Fruit fly (Drosophila melanogaster) whole organism, embryonic: ENCODE results near the gene RPA3.
A peak's percentile ranks its signal among the peaks of the same experiment; 100 is the strongest.

Experiments
- CG10462 ChIP-seq: fragments of 200-800 bp; sonication (Bioruptor generic); optimal IDR thresholded peaks from 2 replicates; lab custom pipeline; 2016; ENCODE audit warnings: missing biosample characterization, missing genetic modification characterization
- CG12769 ChIP-seq: fragments of 200-800 bp; sonication (Bioruptor generic); optimal IDR thresholded peaks from 2 replicates; lab custom pipeline; 2019; ENCODE audit warnings: missing biosample characterization, mild to moderate bottlenecking, missing genetic modification characterization, moderate library complexity
- CG13296 ChIP-seq: fragments of 200-800 bp; sonication (Bioruptor generic); optimal IDR thresholded peaks from 3 replicates; lab custom pipeline; 2018; ENCODE audit warnings: missing biosample characterization, mild to moderate bottlenecking, missing genetic modification characterization
- CG13624 ChIP-seq: fragments of 200-800 bp; sonication (Bioruptor generic); optimal IDR thresholded peaks from 2 replicates; lab custom pipeline; 2016; ENCODE audit warnings: missing biosample characterization, missing genetic modification characterization
- CG13894 ChIP-seq: fragments of 200-800 bp; sonication (Bioruptor generic); optimal IDR thresholded peaks from 3 replicates; lab custom pipeline; 2018; ENCODE audit warnings: missing biosample characterization, mild to moderate bottlenecking, missing genetic modification characterization, moderate library complexity
- CG17186 ChIP-seq: fragments of 200-800 bp; sonication (Bioruptor generic); optimal IDR thresholded peaks from 3 replicates; lab custom pipeline; 2017; ENCODE audit warnings: missing biosample characterization, missing genetic modification reagents, missing genetic modification characterization
- CG17385 ChIP-seq: fragments of 200-800 bp; sonication (Bioruptor generic); optimal IDR thresholded peaks from 3 replicates; lab custom pipeline; 2018; ENCODE audit warnings: missing biosample characterization, mild to moderate bottlenecking, missing genetic modification characterization
- CG17568 ChIP-seq: fragments of 200-800 bp; sonication (Bioruptor generic); optimal IDR thresholded peaks from 2 replicates; lab custom pipeline; 2018; ENCODE audit warnings: missing biosample characterization, mild to moderate bottlenecking, missing genetic modification characterization, moderate library complexity
- CG17912 ChIP-seq: fragments of 200-800 bp; sonication (Bioruptor generic); optimal IDR thresholded peaks from 2 replicates; lab custom pipeline; 2018; ENCODE audit warnings: missing biosample characterization, mild to moderate bottlenecking, missing genetic modification characterization
- CG1832 ChIP-seq: fragments of 200-800 bp; sonication (Bioruptor generic); optimal IDR thresholded peaks from 2 replicates; lab custom pipeline; 2017; ENCODE audit warnings: missing biosample characterization, mild to moderate bottlenecking, missing genetic modification characterization, inconsistent platforms
- CG2116 ChIP-seq: fragments of 200-800 bp; sonication (Bioruptor generic); optimal IDR thresholded peaks from 3 replicates; lab custom pipeline; 2018; ENCODE audit warnings: missing biosample characterization, mild to moderate bottlenecking, missing genetic modification characterization
- CG2129 ChIP-seq: fragments of 200-800 bp; sonication (Bioruptor generic); IDR thresholded peaks from 2 replicates; pipeline ENCODE4 v1.3.6; 2022; ENCODE audit warnings: missing biosample characterization, missing genetic modification characterization; ENCODE audit not compliant: partially characterized antibody
- CG3065 ChIP-seq: fragments of 200-800 bp; sonication (Bioruptor generic); optimal IDR thresholded peaks from 2 replicates; lab custom pipeline; 2016; ENCODE audit warnings: missing biosample characterization, missing genetic modification characterization
- CG32532 ChIP-seq: fragments of 200-800 bp; sonication (Bioruptor generic); IDR thresholded peaks from 2 replicates; pipeline ENCODE4 v1.3.6; 2022; ENCODE audit warnings: missing biosample characterization, missing genetic modification characterization
- CG3281 ChIP-seq: fragments of 200-800 bp; sonication (Bioruptor generic); optimal IDR thresholded peaks from 3 replicates; lab custom pipeline; 2017; ENCODE audit warnings: missing biosample characterization, mild to moderate bottlenecking, missing genetic modification characterization
- CG43689 ChIP-seq: fragments of 200-800 bp; sonication (Bioruptor generic); IDR thresholded peaks from 2 replicates; pipeline ENCODE4 v1.3.6; 2022; ENCODE audit warnings: missing biosample characterization, missing genetic modification characterization
- CG7271 ChIP-seq: fragments of 200-800 bp; sonication (Bioruptor generic); optimal IDR thresholded peaks from 2 replicates; lab custom pipeline; 2018; ENCODE audit warnings: missing biosample characterization, mild to moderate bottlenecking, missing genetic modification characterization, moderate library complexity
- CG9727 ChIP-seq: fragments of 200-800 bp; sonication (Bioruptor generic); optimal IDR thresholded peaks from 3 replicates; lab custom pipeline; 2017; ENCODE audit warnings: missing biosample characterization, mild to moderate bottlenecking, missing genetic modification characterization
- Dll ChIP-seq: fragments of 200-800 bp; sonication (Bioruptor generic); IDR thresholded peaks from 4 replicates; pipeline ENCODE4 v1.3.6; 2022; ENCODE audit warnings: missing biosample characterization, missing genetic modification characterization; ENCODE audit not compliant: partially characterized antibody
- Dp ChIP-seq: fragments of 200-800 bp; sonication (Bioruptor generic); optimal IDR thresholded peaks from 2 replicates; lab custom pipeline; 2018; ENCODE audit warnings: missing biosample characterization, mild to moderate bottlenecking, missing genetic modification characterization, moderate library complexity
- Dref ChIP-seq: fragments of 200-800 bp; sonication (Bioruptor generic); IDR thresholded peaks from 2 replicates; pipeline ENCODE4 v1.3.6; 2022; ENCODE audit warnings: missing biosample characterization, missing genetic modification characterization
- E2f2 ChIP-seq: fragments of 200-800 bp; sonication (Bioruptor generic); IDR thresholded peaks from 2 replicates; pipeline ENCODE4 v1.3.6; 2022; ENCODE audit warnings: missing biosample characterization, missing genetic modification characterization
- H2.0 ChIP-seq: fragments of 200-800 bp; sonication (Bioruptor generic); IDR thresholded peaks from 2 replicates; pipeline ENCODE4 v1.3.6; 2022; ENCODE audit warnings: missing biosample characterization, missing genetic modification characterization
- HLH4C ChIP-seq: fragments of 200-800 bp; sonication (Bioruptor generic); IDR thresholded peaks from 3 replicates; pipeline ENCODE4 v1.3.6; 2022; ENCODE audit warnings: missing biosample characterization, missing genetic modification characterization; ENCODE audit not compliant: partially characterized antibody
- HmgZ ChIP-seq: fragments of 200-800 bp; sonication (Bioruptor generic); optimal IDR thresholded peaks from 2 replicates; lab custom pipeline; 2018; ENCODE audit warnings: missing biosample characterization, mild to moderate bottlenecking, missing genetic modification characterization
- NFAT ChIP-seq: fragments of 200-800 bp; sonication (Bioruptor generic); IDR thresholded peaks from 2 replicates; pipeline ENCODE4 v1.3.6; 2022; ENCODE audit warnings: missing biosample characterization, missing genetic modification characterization
- Nf-YB ChIP-seq: fragments of 200-800 bp; sonication (Bioruptor generic); optimal IDR thresholded peaks from 3 replicates; lab custom pipeline; 2019; ENCODE audit warnings: missing biosample characterization, mild to moderate bottlenecking, missing genetic modification characterization, moderate library complexity
- Ravus ChIP-seq: fragments of 200-800 bp; sonication (Bioruptor generic); IDR thresholded peaks from 2 replicates; pipeline ENCODE4 v1.3.6; 2022; ENCODE audit warnings: missing biosample characterization, missing genetic modification characterization
- Sin3A ChIP-seq: fragments of >200 bp; optimal IDR thresholded peaks from 2 replicates; lab custom pipeline; 2018
- abd-A ChIP-seq: fragments of 200-800 bp; sonication (Bioruptor generic); optimal IDR thresholded peaks from 3 replicates; lab custom pipeline; 2019; ENCODE audit warnings: missing biosample characterization, mild to moderate bottlenecking, missing genetic modification characterization, moderate library complexity
- amos ChIP-seq: fragments of 200-800 bp; sonication (Bioruptor generic); IDR thresholded peaks from 2 replicates; pipeline ENCODE4 v1.3.6; 2022; ENCODE audit warnings: missing biosample characterization, missing genetic modification characterization; ENCODE audit not compliant: partially characterized antibody
- ato ChIP-seq: fragments of 200-800 bp; sonication (Bioruptor generic); IDR thresholded peaks from 2 replicates; pipeline ENCODE4 v1.3.6; 2022; ENCODE audit warnings: missing biosample characterization, missing genetic modification characterization; ENCODE audit not compliant: partially characterized antibody
- bbx ChIP-seq: fragments of 200-800 bp; sonication (Bioruptor generic); IDR thresholded peaks from 2 replicates; pipeline ENCODE4 v1.3.6; 2022; ENCODE audit warnings: missing biosample characterization, missing genetic modification characterization; ENCODE audit not compliant: partially characterized antibody
- cwo ChIP-seq: fragments of 200-800 bp; sonication (Bioruptor generic); optimal IDR thresholded peaks from 3 replicates; lab custom pipeline; 2017; ENCODE audit warnings: missing biosample characterization, missing genetic modification characterization, mild to moderate bottlenecking, moderate library complexity, missing genetic modification reagents
- ewg ChIP-seq: fragments of 200-800 bp; sonication (Bioruptor generic); optimal IDR thresholded peaks from 3 replicates; lab custom pipeline; 2017; ENCODE audit warnings: mild to moderate bottlenecking, missing biosample characterization, missing genetic modification reagents, missing genetic modification characterization
- gce ChIP-seq: fragments of 200-800 bp; sonication (Bioruptor generic); IDR thresholded peaks from 3 replicates; pipeline ENCODE4 v1.3.6; 2022; ENCODE audit warnings: missing biosample characterization, missing genetic modification characterization
- h ChIP-seq: fragments of >200 bp; optimal IDR thresholded peaks from 2 replicates; lab custom pipeline; 2017
- hbn ChIP-seq: fragments of 200-800 bp; sonication (Bioruptor generic); IDR thresholded peaks from 2 replicates; pipeline ENCODE4 v1.3.6; 2022; ENCODE audit warnings: missing biosample characterization, missing genetic modification characterization; ENCODE audit not compliant: partially characterized antibody
- jing ChIP-seq: fragments of 200-800 bp; sonication (Bioruptor generic); optimal IDR thresholded peaks from 2 replicates; lab custom pipeline; 2018; ENCODE audit warnings: missing biosample characterization, mild to moderate bottlenecking, missing genetic modification characterization
- lola ChIP-seq, 3 experiments: fragments of >200 bp in 2 of 3; fragments of 200-800 bp in 1 of 3; sonication (Bioruptor generic) in 1 of 3; optimal IDR thresholded peaks; 2 replicates each; lab custom pipeline; 2017 to 2019; ENCODE audit warnings: missing biosample characterization in 3 of 3, missing genetic modification characterization in 3 of 3, mild to moderate bottlenecking in 1 of 3, moderate library complexity in 1 of 3
- nerfin-2 ChIP-seq: fragments of 200-800 bp; sonication (Bioruptor generic); IDR thresholded peaks from 2 replicates; pipeline ENCODE4 v1.3.6; 2022; ENCODE audit warnings: missing biosample characterization, missing genetic modification characterization; ENCODE audit not compliant: partially characterized antibody
- nmo ChIP-seq: fragments of 200-800 bp; sonication (Bioruptor generic); optimal IDR thresholded peaks from 2 replicates; lab custom pipeline; 2018; ENCODE audit warnings: missing biosample characterization, mild to moderate bottlenecking, missing genetic modification characterization, moderate library complexity
- schlank ChIP-seq: fragments of 200-800 bp; sonication (Bioruptor generic); optimal IDR thresholded peaks from 2 replicates; lab custom pipeline; 2018; ENCODE audit warnings: missing biosample characterization, mild to moderate bottlenecking, missing genetic modification characterization
- tgo ChIP-seq: fragments of 200-800 bp; sonication (Bioruptor generic); IDR thresholded peaks from 3 replicates; pipeline ENCODE4 v1.3.6; 2022; ENCODE audit warnings: missing biosample characterization, missing genetic modification characterization
- vvl ChIP-seq: fragments of 200-800 bp; sonication (Bioruptor generic); IDR thresholded peaks from 2 replicates; pipeline ENCODE4 v1.3.6; 2022; ENCODE audit warnings: missing biosample characterization, missing genetic modification characterization
- zen ChIP-seq: fragments of 200-800 bp; sonication (Bioruptor generic); optimal IDR thresholded peaks from 3 replicates; lab custom pipeline; 2018; ENCODE audit warnings: missing biosample characterization, mild to moderate bottlenecking, missing genetic modification characterization, moderate library complexity
- zf30C ChIP-seq: fragments of 200-800 bp; sonication (Bioruptor generic); optimal IDR thresholded peaks from 3 replicates; lab custom pipeline; 2018; ENCODE audit warnings: missing biosample characterization, mild to moderate bottlenecking, missing genetic modification characterization

The RPA3 gene

dm6 chrX:11621866-11622648 is 6.4 kb upstream of the RPA3 start, which contains the start of gene Ptp10D (continued):
- TF ChIP-seq CG3065 (GFP tag; lab: Kevin White, UChicago) (no peak), jing (GFP tag; lab: Kevin White, UChicago) (no peak), tgo (no peak), schlank (tag; lab: Kevin White, UChicago) (no peak), NFAT (peak; percentile 51; the same call in 1 of the 2 replicates), gce (GFP tag; lab: Robert Waterston, UW) (no peak), CG13894 (tag; lab: Kevin White, UChicago) (peak; percentile 65), Ravus (GFP tag; lab: Robert Waterston, UW) (no peak), CG17385 (GFP tag; lab: Kevin White, UChicago) (no peak), nerfin-2 (GFP tag; lab: Robert Waterston, UW) (peak; percentile 84), CG1832 (no peak), Nf-YB (no peak), cwo (GFP tag; lab: Kevin White, UChicago) (peak; percentile 81)

- TF ChIP-seq CG13624 (no peak), CG2129 (peak; percentile 36), zf30C (GFP tag; lab: Kevin White, UChicago) (no peak), h (lab: Kevin White, UChicago) (no peak), Sin3A (lab: Kevin White, UChicago) (peak; percentile 80), Dp (GFP tag; lab: Kevin White, UChicago) (peak; percentile 82), amos (GFP tag; lab: Robert Waterston, UW) (peak; percentile 38; the same call in 1 of the 2 replicates), CG9727 (GFP tag; lab: Kevin White, UChicago) (no peak), hbn (peak; percentile 39; the same call in 1 of the 2 replicates), CG7271 (tag; lab: Kevin White, UChicago) (no peak), CG13296 (GFP tag; lab: Kevin White, UChicago) (no peak), vvl (GFP tag; lab: Robert Waterston, UW) (no peak), H2.0 (no peak), CG17568 (no peak), HmgZ (no peak), CG17186 (GFP tag; lab: Kevin White, UChicago) (peak; percentile 10), ato (GFP tag; lab: Robert Waterston, UW) (no peak), HLH4C (GFP tag; lab: Robert Waterston, UW) (no peak), zen (tag; lab: Kevin White, UChicago) (no peak), abd-A (tag; lab: Kevin White, UChicago) (no peak), CG12769 (no peak), bbx (peak; percentile 27), CG3281 (GFP tag; lab: Kevin White, UChicago) (no peak), E2f2 (GFP tag; lab: Robert Waterston, UW) (peak; percentile 85), Dref (GFP tag; lab: Robert Waterston, UW) (peak; percentile 66), CG10462 (GFP tag; lab: Kevin White, UChicago) (no peak), Dll (GFP tag; lab: Robert Waterston, UW) (peak; percentile 73; the same call in 3 of the 4 replicates), CG32532 (GFP tag; lab: Robert Waterston, UW) (no peak), CG17912 (GFP tag; lab: Kevin White, UChicago) (no peak), CG2116 (peak; percentile 90), nmo (GFP tag; lab: Kevin White, UChicago) (peak; percentile 3), CG43689 (GFP tag; lab: Robert Waterston, UW) (no peak), ewg (peak; percentile 64), lola (GFP tag; optimal IDR thresholded peaks at IDR 0.05; lab: Kevin White, UChicago) (no peak)
Measured at dm6 chrX:11621315-11621865, 5.8 kb upstream of the RPA3 start.
